Worm (Caenorhabditis elegans) whole organism, L3 larva: ENCODE measurements around the gene Y44A6D.3.

Source experiments
- ama-1 ChIP-seq: fragments of 150-350 bp; optimal IDR thresholded peaks from 2 replicates; lab custom pipeline; 2018
- elt-3 ChIP-seq, 3 experiments: fragments of 150-350 bp in 1 of 3; sonication (generic microtip) in 2 of 3; optimal IDR thresholded peaks; 2 replicates in 2 of 3; 4 replicates in 1 of 3; lab custom pipeline; 2014 to 2017; ENCODE audit warnings: missing biosample characterization in 3 of 3, missing genetic modification characterization in 3 of 3
- jun-1 ChIP-seq: fragments of 150-350 bp; optimal IDR thresholded peaks from 2 replicates; lab custom pipeline; 2014; ENCODE audit warnings: missing biosample characterization, missing genetic modification reagents, missing genetic modification characterization
- lin-39 ChIP-seq: fragments of 150-350 bp; optimal IDR thresholded peaks from 2 replicates; lab custom pipeline; 2018; ENCODE audit warnings: missing biosample characterization, missing genetic modification reagents, missing genetic modification characterization
- nhr-237 ChIP-seq: fragments of 150-350 bp; optimal IDR thresholded peaks from 2 replicates; lab custom pipeline; 2014; ENCODE audit warnings: missing biosample characterization, missing genetic modification characterization
- pha-4 ChIP-seq: fragments of 150-350 bp; optimal IDR thresholded peaks from 2 replicates; lab custom pipeline; 2014; ENCODE audit warnings: missing biosample characterization, missing genetic modification reagents, missing genetic modification characterization
- skn-1 ChIP-seq: fragments of 150-350 bp; optimal IDR thresholded peaks from 2 replicates; lab custom pipeline; 2014; ENCODE audit warnings: missing biosample characterization, missing genetic modification characterization
- unc-39 ChIP-seq: sonication (generic microtip); optimal IDR thresholded peaks from 4 replicates; lab custom pipeline; 2017; ENCODE audit warnings: missing biosample characterization, missing genetic modification characterization
- unc-62 ChIP-seq: fragments of 150-350 bp; sonication (generic microtip); optimal IDR thresholded peaks from 4 replicates; lab custom pipeline; 2014; ENCODE audit warnings: missing biosample characterization, missing genetic modification reagents, missing genetic modification characterization

ce11 chrV:20792371-20792890 lies at the start of gene Y44A6D.3:
- TF ChIP-seq unc-62 (GFP tag; lab: Kevin White, UChicago) (no peak), pha-4 (tag; lab: Kevin White, UChicago) (no peak), ama-1 (lab: Kevin White, UChicago) (no peak), elt-3 (tag; optimal IDR thresholded peaks at IDR 0.05; lab: Kevin White, UChicago) (no peak), skn-1 (no peak), unc-39 (tag; lab: Kevin White, UChicago) (no peak), nhr-237 (tag; lab: Kevin White, UChicago) (no peak), lin-39 (tag; lab: Kevin White, UChicago) (no peak), jun-1 (tag; lab: Kevin White, UChicago) (no peak)
